Fruit fly (Drosophila melanogaster) whole organism, embryonic: ENCODE results near the gene Syx4.
A peak's percentile ranks its signal among the peaks of the same experiment; 100 is the strongest.

Experiments used
- Abd-B ChIP-seq: fragments of 200-800 bp; sonication (Bioruptor generic); optimal IDR thresholded peaks from 2 replicates; lab custom pipeline; 2018; ENCODE audit warnings: missing biosample characterization, mild to moderate bottlenecking, missing genetic modification characterization, moderate library complexity
- Blimp-1 ChIP-seq: fragments of 200-800 bp; sonication (Bioruptor generic); optimal IDR thresholded peaks from 3 replicates; lab custom pipeline; 2018; ENCODE audit warnings: missing biosample characterization, missing genetic modification characterization, mild to moderate bottlenecking, moderate library complexity, missing genetic modification reagents
- CG10979 ChIP-seq: fragments of 200-800 bp; sonication (Bioruptor generic); optimal IDR thresholded peaks from 2 replicates; lab custom pipeline; 2018; ENCODE audit warnings: missing biosample characterization, mild to moderate bottlenecking, missing genetic modification characterization, moderate library complexity
- CG11093 ChIP-seq: fragments of 200-800 bp; sonication (Bioruptor generic); IDR thresholded peaks from 3 replicates; pipeline ENCODE4 v1.3.6; 2022; ENCODE audit warnings: missing biosample characterization, missing genetic modification characterization
- CG13296 ChIP-seq: fragments of 200-800 bp; sonication (Bioruptor generic); optimal IDR thresholded peaks from 3 replicates; lab custom pipeline; 2018; ENCODE audit warnings: missing biosample characterization, mild to moderate bottlenecking, missing genetic modification characterization
- CG14710 ChIP-seq: fragments of 200-800 bp; sonication (Bioruptor generic); optimal IDR thresholded peaks from 3 replicates; lab custom pipeline; 2019; ENCODE audit warnings: missing biosample characterization, mild to moderate bottlenecking, missing genetic modification characterization, moderate library complexity
- CG17359 ChIP-seq: fragments of 200-800 bp; sonication (Bioruptor generic); optimal IDR thresholded peaks from 3 replicates; lab custom pipeline; 2018; ENCODE audit warnings: missing biosample characterization, mild to moderate bottlenecking, missing genetic modification characterization, moderate library complexity
- CG18262 ChIP-seq: fragments of 200-800 bp; optimal IDR thresholded peaks from 3 replicates; lab custom pipeline; 2019; ENCODE audit warnings: missing biosample characterization, mild to moderate bottlenecking, missing genetic modification characterization, moderate library complexity
- CG18599 ChIP-seq: fragments of 200-800 bp; sonication (Bioruptor generic); optimal IDR thresholded peaks from 3 replicates; lab custom pipeline; 2017; ENCODE audit warnings: missing biosample characterization, missing genetic modification characterization, mild to moderate bottlenecking, moderate library complexity, missing genetic modification reagents
- CG18619 ChIP-seq: fragments of 200-800 bp; sonication (Bioruptor generic); optimal IDR thresholded peaks from 3 replicates; lab custom pipeline; 2017; ENCODE audit warnings: missing biosample characterization, mild to moderate bottlenecking, missing genetic modification characterization
- CG2129 ChIP-seq: fragments of 200-800 bp; sonication (Bioruptor generic); IDR thresholded peaks from 2 replicates; pipeline ENCODE4 v1.3.6; 2022; ENCODE audit warnings: missing biosample characterization, missing genetic modification characterization; ENCODE audit not compliant: partially characterized antibody
- CG2712 ChIP-seq: fragments of 200-800 bp; optimal IDR thresholded peaks from 3 replicates; lab custom pipeline; 2019; ENCODE audit warnings: missing biosample characterization, mild to moderate bottlenecking, missing genetic modification characterization, moderate library complexity
- CG2889 ChIP-seq: fragments of 200-800 bp; sonication (Bioruptor generic); IDR thresholded peaks from 3 replicates; pipeline ENCODE4 v1.3.6; 2022; ENCODE audit warnings: missing biosample characterization, missing genetic modification characterization
- CG3847 ChIP-seq: fragments of 200-800 bp; sonication (Bioruptor generic); IDR thresholded peaks from 2 replicates; pipeline ENCODE4 v1.3.6; 2022; ENCODE audit warnings: missing biosample characterization, missing genetic modification characterization
- CG4730 ChIP-seq: fragments of 200-800 bp; sonication (Bioruptor generic); IDR thresholded peaks from 2 replicates; pipeline ENCODE4 v1.3.6; 2022; ENCODE audit warnings: missing biosample characterization, missing genetic modification characterization
- CG7271 ChIP-seq: fragments of 200-800 bp; sonication (Bioruptor generic); optimal IDR thresholded peaks from 2 replicates; lab custom pipeline; 2018; ENCODE audit warnings: missing biosample characterization, mild to moderate bottlenecking, missing genetic modification characterization, moderate library complexity
- CG7786 ChIP-seq: fragments of 200-800 bp; sonication (Bioruptor generic); optimal IDR thresholded peaks from 2 replicates; lab custom pipeline; 2016; ENCODE audit warnings: missing biosample characterization, missing genetic modification characterization
- CG9817 ChIP-seq: fragments of 200-800 bp; sonication (Bioruptor generic); optimal IDR thresholded peaks from 2 replicates; lab custom pipeline; 2018; ENCODE audit warnings: missing biosample characterization, mild to moderate bottlenecking, missing genetic modification characterization, moderate library complexity
- Chrac-16 ChIP-seq: fragments of 200-800 bp; sonication (Bioruptor generic); optimal IDR thresholded peaks from 3 replicates; lab custom pipeline; 2016; ENCODE audit warnings: missing biosample characterization, missing genetic modification characterization
- D ChIP-seq, 2 experiments: fragments of 200-800 bp in 1 of 2; fragments of >200 bp in 1 of 2; sonication (Bioruptor generic) in 1 of 2; optimal IDR thresholded peaks; 2 replicates in 1 of 2; 3 replicates in 1 of 2; lab custom pipeline; 2017; ENCODE audit warnings: mild to moderate bottlenecking in 1 of 2, missing biosample characterization in 1 of 2, missing genetic modification characterization in 1 of 2, missing genetic modification reagents in 1 of 2
- Elba2 ChIP-seq: fragments of 200-800 bp; sonication (Bioruptor generic); optimal IDR thresholded peaks from 3 replicates; lab custom pipeline; 2016; ENCODE audit warnings: missing biosample characterization, missing genetic modification characterization
- Ets97D ChIP-seq: fragments of 200-800 bp; sonication (Bioruptor generic); optimal IDR thresholded peaks from 3 replicates; lab custom pipeline; 2016; ENCODE audit warnings: missing biosample characterization, missing genetic modification characterization
- Fer2 ChIP-seq: fragments of 200-800 bp; sonication (Bioruptor generic); optimal IDR thresholded peaks from 2 replicates; lab custom pipeline; 2018; ENCODE audit warnings: missing biosample characterization, mild to moderate bottlenecking, missing genetic modification characterization, moderate library complexity
- Gug ChIP-seq: fragments of 200-800 bp; sonication (Bioruptor generic); IDR thresholded peaks from 4 replicates; pipeline ENCODE4 v1.3.6; 2022; ENCODE audit warnings: missing biosample characterization, missing genetic modification characterization
- HLH54F ChIP-seq: fragments of 200-800 bp; sonication (Bioruptor generic); optimal IDR thresholded peaks from 3 replicates; lab custom pipeline; 2016; ENCODE audit warnings: missing biosample characterization, missing genetic modification characterization
- MESR4 ChIP-seq: fragments of 200-800 bp; sonication (Bioruptor generic); optimal IDR thresholded peaks from 2 replicates; lab custom pipeline; 2018; ENCODE audit warnings: missing biosample characterization, mild to moderate bottlenecking, missing genetic modification characterization, moderate library complexity
- Ravus ChIP-seq: fragments of 200-800 bp; sonication (Bioruptor generic); IDR thresholded peaks from 2 replicates; pipeline ENCODE4 v1.3.6; 2022; ENCODE audit warnings: missing biosample characterization, missing genetic modification characterization
- Spps ChIP-seq: fragments of 200-800 bp; sonication (Bioruptor generic); optimal IDR thresholded peaks from 2 replicates; lab custom pipeline; 2018; ENCODE audit warnings: missing biosample characterization, mild to moderate bottlenecking, missing genetic modification characterization
- Sry-δ ChIP-seq: fragments of 200-800 bp; sonication (Bioruptor generic); optimal IDR thresholded peaks from 2 replicates; lab custom pipeline; 2016; ENCODE audit warnings: missing biosample characterization, missing genetic modification characterization
- Xrp1 ChIP-seq: fragments of 200-800 bp; sonication (Bioruptor generic); IDR thresholded peaks from 2 replicates; pipeline ENCODE4 v1.3.6; 2022; ENCODE audit warnings: missing biosample characterization, missing genetic modification characterization
- YL-1 ChIP-seq: fragments of 200-800 bp; sonication (Bioruptor generic); optimal IDR thresholded peaks from 3 replicates; lab custom pipeline; 2017; ENCODE audit warnings: missing biosample characterization, mild to moderate bottlenecking, missing genetic modification characterization
- caup ChIP-seq: fragments of 200-800 bp; sonication (Bioruptor generic); optimal IDR thresholded peaks from 3 replicates; lab custom pipeline; 2017; ENCODE audit warnings: missing biosample characterization, mild to moderate bottlenecking, missing genetic modification characterization, moderate library complexity; ENCODE audit not compliant: severe bottlenecking
- chm ChIP-seq: fragments of 200-800 bp; sonication (Bioruptor generic); IDR thresholded peaks from 2 replicates; pipeline ENCODE4 v1.3.6; 2022; ENCODE audit warnings: missing biosample characterization, missing genetic modification characterization
- dan ChIP-seq: fragments of 200-800 bp; sonication (Bioruptor generic); IDR thresholded peaks from 2 replicates; pipeline ENCODE4 v1.3.6; 2022; ENCODE audit warnings: missing biosample characterization, missing genetic modification characterization
- dmrt99B ChIP-seq: fragments of 200-800 bp; sonication (Bioruptor generic); optimal IDR thresholded peaks from 2 replicates; lab custom pipeline; 2018; ENCODE audit warnings: missing biosample characterization, mild to moderate bottlenecking, missing genetic modification characterization, moderate library complexity
- ems ChIP-seq: fragments of 200-800 bp; sonication (Bioruptor generic); optimal IDR thresholded peaks from 3 replicates; lab custom pipeline; 2016; ENCODE audit warnings: missing biosample characterization, missing genetic modification characterization
- esg ChIP-seq: fragments of 200-800 bp; sonication (Bioruptor generic); conservative IDR thresholded peaks from 2 replicates; pipeline ENCODE4 v1.3.6; 2022; ENCODE audit warnings: missing biosample characterization, missing genetic modification characterization
- gfzf ChIP-seq: fragments of 200-800 bp; sonication (Bioruptor generic); optimal IDR thresholded peaks from 2 replicates; lab custom pipeline; 2016; ENCODE audit warnings: missing biosample characterization, mild to moderate bottlenecking, missing genetic modification characterization, moderate library complexity
- kay ChIP-seq: fragments of 200-800 bp; sonication (Bioruptor generic); optimal IDR thresholded peaks from 2 replicates; lab custom pipeline; 2016; ENCODE audit warnings: missing biosample characterization, missing genetic modification characterization
- kni ChIP-seq: fragments of 200-800 bp; sonication (Bioruptor generic); optimal IDR thresholded peaks from 3 replicates; lab custom pipeline; 2017; ENCODE audit warnings: mild to moderate bottlenecking, missing biosample characterization, missing genetic modification reagents, missing genetic modification characterization
- lab ChIP-seq: fragments of 200-800 bp; sonication (Bioruptor generic); optimal IDR thresholded peaks from 3 replicates; lab custom pipeline; 2017; ENCODE audit warnings: missing biosample characterization, missing genetic modification characterization, mild to moderate bottlenecking, moderate library complexity, missing genetic modification reagents
- maf-S ChIP-seq: fragments of 200-800 bp; sonication (Bioruptor generic); optimal IDR thresholded peaks from 2 replicates; lab custom pipeline; 2016; ENCODE audit warnings: missing biosample characterization, missing genetic modification characterization
- odd ChIP-seq: fragments of 200-800 bp; sonication (Bioruptor generic); optimal IDR thresholded peaks from 2 replicates; lab custom pipeline; 2017; ENCODE audit warnings: missing biosample characterization, mild to moderate bottlenecking, missing genetic modification characterization
- onecut ChIP-seq: fragments of 200-800 bp; sonication (Bioruptor generic); IDR thresholded peaks from 2 replicates; pipeline ENCODE4 v1.3.6; 2022; ENCODE audit warnings: missing biosample characterization, missing genetic modification characterization
- pros ChIP-seq: fragments of 200-800 bp; sonication (Bioruptor generic); optimal IDR thresholded peaks from 3 replicates; lab custom pipeline; 2019; ENCODE audit warnings: missing biosample characterization, mild to moderate bottlenecking, missing genetic modification characterization, moderate library complexity
- schlank ChIP-seq: fragments of 200-800 bp; sonication (Bioruptor generic); optimal IDR thresholded peaks from 2 replicates; lab custom pipeline; 2018; ENCODE audit warnings: missing biosample characterization, mild to moderate bottlenecking, missing genetic modification characterization
- sens-2 ChIP-seq: fragments of 200-800 bp; sonication (Bioruptor generic); IDR thresholded peaks from 2 replicates; pipeline ENCODE4 v1.3.6; 2022; ENCODE audit warnings: missing biosample characterization, missing genetic modification characterization
- slbo ChIP-seq: fragments of 200-800 bp; sonication (Bioruptor generic); IDR thresholded peaks from 2 replicates; pipeline ENCODE4 v1.3.6; 2022; ENCODE audit warnings: missing biosample characterization, missing genetic modification characterization
- ssp ChIP-seq: fragments of 200-800 bp; sonication (Bioruptor generic); IDR thresholded peaks from 2 replicates; pipeline ENCODE4 v1.3.6; 2022; ENCODE audit warnings: missing biosample characterization, missing genetic modification characterization
- toy ChIP-seq: fragments of 200-800 bp; sonication (Bioruptor generic); IDR thresholded peaks from 2 replicates; pipeline ENCODE4 v1.3.6; 2022; ENCODE audit warnings: missing biosample characterization, missing genetic modification characterization

Gene Syx4

dm6 chrX:2732127-2732526, 11.7 kb downstream of the Syx4 start, which contains the start of the genes ttm50 and CG2712 (continued):
- peak; percentile 37 for TF ChIP-seq HLH54F (GFP tag; lab: Kevin White, UChicago)
- TF ChIP-seq ssp, result peak; percentile 57; the same call in 1 of the 2 replicates
- TF ChIP-seq gfzf, result peak; percentile 74
- TF ChIP-seq CG18599 (GFP tag; lab: Kevin White, UChicago), result no peak
- peak; percentile 93 for TF ChIP-seq CG2712 (tag; lab: Kevin White, UChicago)
- no peak for TF ChIP-seq pros (GFP tag; lab: Kevin White, UChicago)
- TF ChIP-seq YL-1 (GFP tag; lab: Kevin White, UChicago), result peak; percentile 76
- TF ChIP-seq CG2129 (GFP tag; lab: Robert Waterston, UW), result no peak
- no peak for TF ChIP-seq lab (GFP tag; lab: Kevin White, UChicago)
- TF ChIP-seq Spps, result no peak
- TF ChIP-seq CG3847, result peak; percentile 57
- TF ChIP-seq chm (GFP tag; lab: Robert Waterston, UW), result no peak
- TF ChIP-seq Gug (GFP tag; lab: Robert Waterston, UW), result peak; percentile 30; the same call in 1 of the 4 replicates
- no peak for TF ChIP-seq schlank (tag; lab: Kevin White, UChicago)
- TF ChIP-seq Fer2 (tag; lab: Kevin White, UChicago), result peak; percentile 27
- no peak for TF ChIP-seq dmrt99B (tag; lab: Kevin White, UChicago)
- TF ChIP-seq kni (GFP tag; lab: Kevin White, UChicago), result no peak
- TF ChIP-seq CG18262 (tag; lab: Kevin White, UChicago), result no peak
- peak; percentile 31 for TF ChIP-seq Sry-δ (GFP tag; lab: Kevin White, UChicago)
- no peak for TF ChIP-seq Elba2 (GFP tag; lab: Kevin White, UChicago)
- no peak for TF ChIP-seq CG7786 (GFP tag; lab: Kevin White, UChicago)
- TF ChIP-seq caup, result peak; percentile 51
- peak; percentile 64 for TF ChIP-seq slbo (GFP tag; lab: Robert Waterston, UW)
- TF ChIP-seq Chrac-16 (GFP tag; lab: Kevin White, UChicago), result peak; percentile 52
- TF ChIP-seq MESR4, result no peak
- TF ChIP-seq esg (GFP tag; lab: Robert Waterston, UW), result peak; percentile 25; the same call in 1 of the 2 replicates
- peak; percentile 10 for TF ChIP-seq Ets97D (GFP tag; lab: Kevin White, UChicago)
- TF ChIP-seq CG7271, result no peak
- TF ChIP-seq CG18619, result no peak
- no peak for TF ChIP-seq CG13296
- no peak for TF ChIP-seq dan (GFP tag; lab: Robert Waterston, UW)
- no peak for TF ChIP-seq onecut (GFP tag; lab: Robert Waterston, UW)
- TF ChIP-seq maf-S (GFP tag; lab: Kevin White, UChicago), result no peak
- TF ChIP-seq CG4730, result no peak
- peak; percentile 52 for TF ChIP-seq CG10979 (tag; lab: Kevin White, UChicago)
- TF ChIP-seq sens-2 (GFP tag; lab: Robert Waterston, UW), result no peak
- no peak for TF ChIP-seq Ravus (GFP tag; lab: Robert Waterston, UW)
- peak; percentile 41; the same call in 1 of the 2 replicates for TF ChIP-seq Xrp1 (GFP tag; lab: Robert Waterston, UW)
- TF ChIP-seq CG9817 (tag; lab: Kevin White, UChicago), result peak; percentile 66
- no peak for TF ChIP-seq ems
- TF ChIP-seq CG2889 (GFP tag; lab: Robert Waterston, UW), result no peak
- no peak for TF ChIP-seq toy
- peak; percentile 19 for TF ChIP-seq CG17359 (tag; lab: Kevin White, UChicago)
- no peak for TF ChIP-seq odd (GFP tag; lab: Kevin White, UChicago)
- TF ChIP-seq CG14710 (tag; lab: Kevin White, UChicago), result peak; percentile 81
- no peak for TF ChIP-seq kay (GFP tag; lab: Kevin White, UChicago)
- TF ChIP-seq Abd-B (GFP tag; lab: Kevin White, UChicago), result peak; percentile 68
- TF ChIP-seq D (optimal IDR thresholded peaks at IDR 0.05; lab: Kevin White, UChicago), result no peak
- TF ChIP-seq D (GFP tag; optimal IDR thresholded peaks at IDR 0.05; lab: Kevin White, UChicago), result no peak
- TF ChIP-seq Blimp-1 (GFP tag; lab: Kevin White, UChicago), result no peak
- TF ChIP-seq CG11093, result peak; percentile 62; the same call in 1 of the 3 replicates
